Worm (Caenorhabditis elegans): ENCODE measurements around the gene Y54G2A.49.
A peak's percentile ranks its signal among the peaks of the same experiment; 100 is the strongest.

The Y54G2A.49 gene

ce11 chrIV:2802193-2802592 is 50.9 kb downstream of the Y54G2A.49 start (continued):
- TF ChIP-seq ceh-82 (tag; optimal IDR thresholded peaks at IDR 0.05) (no peak), dmd-9 (GFP tag; IDR thresholded peaks at IDR 0.05) (peak; percentile 61; the same call in 1 of the 2 replicates), R02D3.7 (tag; optimal IDR thresholded peaks at IDR 0.05) (no peak), nhr-102 (tag; optimal IDR thresholded peaks at IDR 0.05) (no peak), daf-8 (GFP tag; IDR thresholded peaks at IDR 0.05) (no peak), hlh-11 (tag; optimal IDR thresholded peaks at IDR 0.05) (peak; percentile 5), duxl-1 (tag; optimal IDR thresholded peaks at IDR 0.05; ENCODE audit: poor library complexity) (no peak), vab-7 (GFP tag; IDR thresholded peaks at IDR 0.05) (peak; percentile 86), zfp-2 (tag; optimal IDR thresholded peaks at IDR 0.05) (no peak), madf-9 (GFP tag; conservative IDR thresholded peaks at IDR 0.05) (peak; percentile 68; the same call in 1 of the 2 replicates), snpc-1.2 (GFP tag; IDR thresholded peaks at IDR 0.05) (peak; percentile 52; the same call in 1 of the 2 replicates), daf-12 (tag; optimal IDR thresholded peaks at IDR 0.05) (no peak), ceh-28 (tag; optimal IDR thresholded peaks at IDR 0.05) (no peak), F44E2.7 (GFP tag; IDR thresholded peaks at IDR 0.05) (0 out of 2 replicates have a peak, but pooled peaks have one; percentile 23), lin-38 (GFP tag; IDR thresholded peaks at IDR 0.05) (peak; percentile 65), ama-1 (optimal IDR thresholded peaks at IDR 0.05) (no peak), ceh-44 (GFP tag; IDR thresholded peaks at IDR 0.05) (peak; percentile 65; the same call in 1 of the 2 replicates), ces-1 (GFP tag; optimal IDR thresholded peaks at IDR 0.05) (no peak), Y5F2A.4 (GFP tag; optimal IDR thresholded peaks at IDR 0.05) (peak; percentile 48), ZK546.5 (tag; optimal IDR thresholded peaks at IDR 0.05) (no peak), D1046.2 (GFP tag; IDR thresholded peaks at IDR 0.05) (peak; percentile 79; the same call in 1 of the 2 replicates), zfp-3 (GFP tag; conservative IDR thresholded peaks at IDR 0.05) (no peak), dmd-6 (GFP tag; IDR thresholded peaks at IDR 0.05) (peak; percentile 28; the same call in 1 of the 2 replicates), attf-4 (tag; optimal IDR thresholded peaks at IDR 0.05) (no peak), gei-8 (GFP tag; optimal IDR thresholded peaks at IDR 0.05) (no peak), dpl-1 (GFP tag; optimal IDR thresholded peaks at IDR 0.05) (no peak), sdz-12 (GFP tag; optimal IDR thresholded peaks at IDR 0.05) (no peak), egl-43 (GFP tag; IDR thresholded peaks at IDR 0.05) (peak; percentile 91), skn-1 (tag; optimal IDR thresholded peaks at IDR 0.05) (no peak), lsy-2 (tag; optimal IDR thresholded peaks at IDR 0.05) (peak in 1 of 2 experiments; percentile 2), T26A8.4 (GFP tag; IDR thresholded peaks at IDR 0.05) (peak; percentile 41), snpc-4 (tag; optimal IDR thresholded peaks at IDR 0.05) (no peak), F10B5.3 (tag; optimal IDR thresholded peaks at IDR 0.05) (no peak), zip-11 (GFP tag; IDR thresholded peaks at IDR 0.05) (no peak), tag-97 (GFP tag; IDR thresholded peaks at IDR 0.05) (no peak), pqm-1 (tag; optimal IDR thresholded peaks at IDR 0.05) (no peak), lin-39 (tag; optimal IDR thresholded peaks at IDR 0.05) (no peak), F37D6.2 (tag; optimal IDR thresholded peaks at IDR 0.05) (no peak), pha-4 (GFP tag; IDR thresholded peaks at IDR 0.05) (peak; percentile 74), pha-4 (tag; optimal IDR thresholded peaks at IDR 0.05) (no peak), rbr-2 (tag; optimal IDR thresholded peaks at IDR 0.05) (no peak), T20F7.1 (GFP tag; optimal IDR thresholded peaks at IDR 0.05) (no peak), madf-5 (GFP tag; IDR thresholded peaks at IDR 0.05) (0 out of 4 replicates have a peak, but pooled peaks of 1 of the 2 experiments have one; percentile 51), spr-3 (GFP tag; optimal IDR thresholded peaks at IDR 0.05) (no peak), F49E8.2 (tag; optimal IDR thresholded peaks at IDR 0.05; ENCODE audit: borderline replicate concordance) (no peak), nhr-77 (tag; optimal IDR thresholded peaks at IDR 0.05) (no peak), mep-1 (tag; optimal IDR thresholded peaks at IDR 0.05) (peak; percentile 4), ztf-7 (tag; optimal IDR thresholded peaks at IDR 0.05) (no peak), spr-1 (tag; optimal IDR thresholded peaks at IDR 0.05) (peak; percentile 28), jun-1 (tag; optimal IDR thresholded peaks at IDR 0.05) (no peak), mxl-2 (GFP tag; conservative IDR thresholded peaks at IDR 0.05) (no peak), zip-2 (tag; optimal IDR thresholded peaks at IDR 0.05) (no peak), fos-1 (tag; optimal IDR thresholded peaks at IDR 0.05) (no peak)

Measured in whole organism, L4 larva.